Worm (Caenorhabditis elegans): Measurements from ENCODE around the gene egg-2.
A peak's percentile ranks its signal among the peaks of the same experiment; 100 is the strongest.

egg-2 gene

ce11 chrIII:7019724-7020123, 40.7 kb downstream of the egg-2 start:
- TF ChIP-seq xbp-1 (tag; optimal IDR thresholded peaks at IDR 0.05) (no peak), aha-1 (tag; optimal IDR thresholded peaks at IDR 0.05) (no peak), dsc-1 (tag; optimal IDR thresholded peaks at IDR 0.05) (no peak), alr-1 (tag; optimal IDR thresholded peaks at IDR 0.05; ENCODE audit: borderline replicate concordance) (no peak), pax-3 (tag; optimal IDR thresholded peaks at IDR 0.05) (no peak), nhr-19 (GFP tag; conservative IDR thresholded peaks at IDR 0.05) (no peak), mep-1 (tag; optimal IDR thresholded peaks at IDR 0.05) (no peak), hlh-17 (GFP tag; optimal IDR thresholded peaks at IDR 0.05; ENCODE audit: borderline replicate concordance) (no peak), nhr-12 (tag; optimal IDR thresholded peaks at IDR 0.05) (no peak), fkh-8 (tag; optimal IDR thresholded peaks at IDR 0.05) (no peak), blmp-1 (tag; optimal IDR thresholded peaks at IDR 0.05) (no peak), irx-1 (tag; optimal IDR thresholded peaks at IDR 0.05) (no peak), egl-13 (tag; optimal IDR thresholded peaks at IDR 0.05) (no peak), nhr-71 (tag; optimal IDR thresholded peaks at IDR 0.05) (no peak), ceh-88 (GFP tag; IDR thresholded peaks at IDR 0.05) (no peak)

DNA sequence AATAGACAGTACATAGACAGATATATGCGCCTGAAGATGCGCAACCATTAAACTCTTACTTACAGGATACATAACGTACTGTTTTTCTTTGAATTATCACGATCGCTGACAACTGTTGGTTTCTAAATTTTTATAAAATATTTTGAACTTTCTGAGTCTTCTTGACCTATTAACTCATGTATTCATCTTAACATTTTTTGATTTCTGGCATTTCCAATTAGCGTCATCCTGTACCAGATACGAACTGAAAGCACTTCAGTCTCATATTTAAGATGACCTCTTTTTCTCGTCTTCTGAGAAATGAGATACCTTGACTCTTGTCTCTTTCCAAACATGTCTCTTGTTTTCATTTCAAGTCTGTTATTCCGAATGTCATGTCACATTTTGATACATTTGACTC, 46.6 kb downstream of the egg-2 start:
- no peak for TF ChIP-seq ama-1 (optimal IDR thresholded peaks at IDR 0.05)
- no peak for TF ChIP-seq alr-1 (tag; optimal IDR thresholded peaks at IDR 0.05; ENCODE audit: borderline replicate concordance)
- no peak for TF ChIP-seq elt-3 (tag; optimal IDR thresholded peaks at IDR 0.05)
- no peak for TF ChIP-seq pax-3 (tag; optimal IDR thresholded peaks at IDR 0.05)
- no peak for TF ChIP-seq ztf-4 (tag; optimal IDR thresholded peaks at IDR 0.05)
- TF ChIP-seq unc-62 (GFP tag; optimal IDR thresholded peaks at IDR 0.05), result no peak
- no peak for TF ChIP-seq xbp-1 (tag; optimal IDR thresholded peaks at IDR 0.05)
- TF ChIP-seq nhr-11 (tag; optimal IDR thresholded peaks at IDR 0.05), result no peak
- no peak for TF ChIP-seq ceh-90 (tag; optimal IDR thresholded peaks at IDR 0.05)
- TF ChIP-seq tlp-1 (tag; optimal IDR thresholded peaks at IDR 0.05), result no peak
- no peak for TF ChIP-seq unc-98 (GFP tag; IDR thresholded peaks at IDR 0.05)
- no peak for TF ChIP-seq fos-1 (tag; optimal IDR thresholded peaks at IDR 0.05)
- no peak for TF ChIP-seq lin-13 (GFP tag; optimal IDR thresholded peaks at IDR 0.05)
- no peak for TF ChIP-seq efl-3 (GFP tag; optimal IDR thresholded peaks at IDR 0.05)
- no peak for TF ChIP-seq fkh-10 (GFP tag; optimal IDR thresholded peaks at IDR 0.05)

DNA sequence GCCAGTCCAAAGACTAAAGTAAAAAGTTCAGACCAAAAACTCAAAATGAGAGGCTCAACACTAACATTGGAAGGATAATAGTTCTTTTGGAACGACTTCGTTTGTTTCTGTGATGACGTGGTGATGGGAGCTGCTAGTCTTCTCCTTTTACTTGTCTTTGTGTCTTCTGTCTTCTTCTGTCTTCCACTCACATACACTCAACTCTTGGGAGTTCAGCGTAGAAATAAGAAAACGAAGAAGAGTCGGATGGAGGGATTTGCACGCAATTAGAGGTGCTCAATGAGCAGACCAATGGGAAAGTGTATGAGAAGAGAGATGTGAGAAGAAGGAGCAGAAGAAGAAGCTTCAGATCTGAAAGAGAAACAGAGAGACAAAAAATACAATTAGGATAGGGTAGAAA, 48.3 kb downstream of the egg-2 start:
- TF ChIP-seq lin-14 (GFP tag; optimal IDR thresholded peaks at IDR 0.05) (peak; percentile 52), elt-3 (tag; optimal IDR thresholded peaks at IDR 0.05) (no peak), efl-1 (optimal IDR thresholded peaks at IDR 0.05) (no peak), efl-1 (GFP tag; optimal IDR thresholded peaks at IDR 0.05 in 1 of 2) (peak in 1 of 2 experiments; percentile 57), egl-13 (tag; optimal IDR thresholded peaks at IDR 0.05) (no peak)

DNA sequence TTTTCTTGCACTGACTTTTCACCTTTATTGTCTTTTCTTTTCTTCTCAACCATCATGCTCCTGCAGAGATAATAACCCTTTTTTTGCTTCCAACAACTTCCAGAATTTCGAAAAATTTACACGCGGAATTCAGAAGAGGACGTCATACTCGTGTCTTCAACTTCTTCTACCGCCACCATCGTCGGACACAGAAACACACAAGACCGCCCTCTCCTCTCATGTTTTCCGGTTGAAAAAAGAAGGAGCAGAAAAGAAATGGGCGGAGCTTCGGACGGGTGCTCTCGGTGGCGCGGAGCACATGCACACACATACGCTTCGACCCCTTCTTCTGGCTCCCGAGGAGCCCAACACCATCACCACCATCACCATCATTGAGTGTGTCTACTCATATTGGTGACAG, 51.5 kb downstream of the egg-2 start, which contains the start of gene lgc-38:
Gene lgc-38, plus strand, starts transcription at position 301 of the 400 bp plus-strand sequence.
- no peak for TF ChIP-seq nhr-20 (tag; optimal IDR thresholded peaks at IDR 0.05)
- no peak for TF ChIP-seq Y116A8C.19 (tag; optimal IDR thresholded peaks at IDR 0.05; ENCODE audit: borderline replicate concordance)
- no peak for TF ChIP-seq blmp-1 (tag; optimal IDR thresholded peaks at IDR 0.05)
- TF ChIP-seq nhr-47 (tag; optimal IDR thresholded peaks at IDR 0.05), result no peak
- no peak for TF ChIP-seq C34B4.2 (tag; optimal IDR thresholded peaks at IDR 0.05)
- peak; percentile 7 for TF ChIP-seq lin-14 (GFP tag; optimal IDR thresholded peaks at IDR 0.05)
- TF ChIP-seq grh-1 (GFP tag; IDR thresholded peaks at IDR 0.05), result no peak

Data from whole organism, L1 larva.